Fruit fly (Drosophila melanogaster): Measurements from ENCODE around the gene nes.

Gene nes

DNA sequence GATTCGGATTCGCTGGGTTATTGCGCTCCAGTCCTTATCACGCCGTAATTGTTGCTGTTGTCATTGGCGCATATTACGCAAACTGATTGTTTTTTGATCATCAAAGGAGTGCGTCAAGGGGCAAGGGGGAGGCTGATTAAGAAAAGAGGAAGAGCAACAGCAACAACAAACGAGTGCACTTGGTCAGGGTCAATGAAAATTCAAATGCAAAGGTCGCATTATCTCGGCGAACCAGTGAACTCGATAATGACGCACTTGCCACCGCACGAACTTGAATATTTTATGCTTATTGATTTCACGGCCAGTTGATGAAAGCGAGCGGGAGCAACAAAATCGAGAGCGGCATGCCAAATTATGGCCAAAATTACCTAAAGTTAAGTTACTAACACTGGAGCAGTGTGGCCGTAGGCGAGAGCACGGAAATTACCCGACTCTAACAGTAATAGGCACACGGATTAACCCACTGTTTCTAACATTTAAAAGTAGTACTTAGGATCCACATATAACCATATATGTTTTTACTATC lies at the start of gene nes (continued):
- TF ChIP-seq Hand (GFP tag; optimal IDR thresholded peaks at IDR 0.05): no peak
- no peak for TF ChIP-seq insv (GFP tag; optimal IDR thresholded peaks at IDR 0.05)
- TF ChIP-seq CG10209 (GFP tag; optimal IDR thresholded peaks at IDR 0.05): no peak
- no peak for TF ChIP-seq CG10366 (GFP tag; IDR thresholded peaks at IDR 0.05)
- no peak for TF ChIP-seq CG11247 (GFP tag; IDR thresholded peaks at IDR 0.05)
- peak; percentile 3 for TF ChIP-seq CoRest (tag; optimal IDR thresholded peaks at IDR 0.05)
- no peak for TF ChIP-seq eve (GFP tag; optimal IDR thresholded peaks at IDR 0.05)
- TF ChIP-seq CG1529 (GFP tag; optimal IDR thresholded peaks at IDR 0.05): no peak
- TF ChIP-seq CkIIα-i1 (GFP tag; IDR thresholded peaks at IDR 0.05): no peak
- TF ChIP-seq mam (GFP tag; optimal IDR thresholded peaks at IDR 0.05): peak; percentile 3
- TF ChIP-seq Dip2 (GFP tag; IDR thresholded peaks at IDR 0.05): no peak
- no peak for TF ChIP-seq C15 (GFP tag; IDR thresholded peaks at IDR 0.05)
- TF ChIP-seq Sry-β (GFP tag; optimal IDR thresholded peaks at IDR 0.05): no peak
- TF ChIP-seq CG7556 (GFP tag; optimal IDR thresholded peaks at IDR 0.05): no peak
- no peak for TF ChIP-seq grn (GFP tag; optimal IDR thresholded peaks at IDR 0.05)
- TF ChIP-seq ac (GFP tag; optimal IDR thresholded peaks at IDR 0.05): no peak
- no peak for TF ChIP-seq lov (optimal IDR thresholded peaks at IDR 0.05)
- no peak for TF ChIP-seq lov (GFP tag; IDR thresholded peaks at IDR 0.05)
- TF ChIP-seq CG11560 (tag; IDR thresholded peaks at IDR 0.05): no peak
- no peak for TF ChIP-seq ERR (GFP tag; optimal IDR thresholded peaks at IDR 0.05)
- TF ChIP-seq CG33557 (GFP tag; optimal IDR thresholded peaks at IDR 0.05): no peak
- no peak for TF ChIP-seq CG16863 (GFP tag; optimal IDR thresholded peaks at IDR 0.05)
- peak; percentile 10 for TF ChIP-seq CG1602 (GFP tag; optimal IDR thresholded peaks at IDR 0.05)
- no peak for TF ChIP-seq CG4730 (GFP tag; IDR thresholded peaks at IDR 0.05)
- no peak for TF ChIP-seq CHES-1-like (GFP tag; optimal IDR thresholded peaks at IDR 0.05)
- no peak for TF ChIP-seq fd3F (GFP tag; optimal IDR thresholded peaks at IDR 0.05)
- no peak for TF ChIP-seq CG9727 (GFP tag; optimal IDR thresholded peaks at IDR 0.05)
- no peak for TF ChIP-seq CG2116 (GFP tag; optimal IDR thresholded peaks at IDR 0.05)
- no peak for TF ChIP-seq Ravus (GFP tag; IDR thresholded peaks at IDR 0.05)
- TF ChIP-seq D (optimal IDR thresholded peaks at IDR 0.05): no peak
- no peak for TF ChIP-seq D (GFP tag; optimal IDR thresholded peaks at IDR 0.05)
- no peak for TF ChIP-seq CG17829 (tag; optimal IDR thresholded peaks at IDR 0.05)
- no peak for TF ChIP-seq CG14667 (GFP tag; IDR thresholded peaks at IDR 0.05)
- TF ChIP-seq Xrp1 (GFP tag; IDR thresholded peaks at IDR 0.05): no peak
- no peak for TF ChIP-seq Hmx (GFP tag; optimal IDR thresholded peaks at IDR 0.05)
- no peak for TF ChIP-seq lab (GFP tag; optimal IDR thresholded peaks at IDR 0.05)
- TF ChIP-seq crol (GFP tag; IDR thresholded peaks at IDR 0.05): peak; percentile 88
- no peak for TF ChIP-seq dati (GFP tag; IDR thresholded peaks at IDR 0.05)
- TF ChIP-seq HmgD (GFP tag; optimal IDR thresholded peaks at IDR 0.05): no peak
- no peak for TF ChIP-seq Fer3 (tag; optimal IDR thresholded peaks at IDR 0.05)
- no peak for TF ChIP-seq CG10274 (GFP tag; optimal IDR thresholded peaks at IDR 0.05)
- no peak for TF ChIP-seq nerfin-1 (tag; optimal IDR thresholded peaks at IDR 0.05)
- peak; percentile 87 for TF ChIP-seq CG17385 (GFP tag; optimal IDR thresholded peaks at IDR 0.05)
- 0 out of 2 replicates have a peak, but pooled peaks have one; percentile 25 for TF ChIP-seq CG6272 (GFP tag; IDR thresholded peaks at IDR 0.05)
- no peak for TF ChIP-seq Poxn (GFP tag; IDR thresholded peaks at IDR 0.05)
- no peak for TF ChIP-seq Oli (tag; optimal IDR thresholded peaks at IDR 0.05)
- TF ChIP-seq Bteb2 (GFP tag; optimal IDR thresholded peaks at IDR 0.05): no peak
- no peak for TF ChIP-seq CG11456 (GFP tag; IDR thresholded peaks at IDR 0.05)
- TF ChIP-seq Six4 (GFP tag; optimal IDR thresholded peaks at IDR 0.05): no peak
- peak; percentile 19; the same call in 1 of the 3 replicates for TF ChIP-seq CG16813 (GFP tag; IDR thresholded peaks at IDR 0.05; ENCODE audit: partially characterized antibody)
- no peak for TF ChIP-seq HLHmδ (GFP tag; optimal IDR thresholded peaks at IDR 0.05)
- TF ChIP-seq Jarid2 (GFP tag; optimal IDR thresholded peaks at IDR 0.05): peak; percentile 17

All from whole organism, embryonic.